Worm (Caenorhabditis elegans) whole organism, midembryonic: ENCODE data around the gene F35F10.13.
A peak's percentile ranks its signal among the peaks of the same experiment; 100 is the strongest.

Source experiments
- T22C8.4 ChIP-seq: fragments of 200-800 bp; sonication (Bioruptor generic); IDR thresholded peaks from 2 replicates; pipeline ENCODE4 v1.3.6; 2022; ENCODE audit warnings: missing genetic modification characterization, missing compliant biosample characterization
- cog-1 ChIP-seq: sonication (generic microtip); optimal IDR thresholded peaks from 2 replicates; lab custom pipeline; 2016; ENCODE audit warnings: missing genetic modification characterization, missing compliant biosample characterization
- flt-1 ChIP-seq: fragments of 200-800 bp; sonication (Bioruptor generic); IDR thresholded peaks from 2 replicates; pipeline ENCODE4 v1.3.6; 2022; ENCODE audit warnings: missing genetic modification characterization, missing compliant biosample characterization
- klf-2 ChIP-seq: fragments of 200-800 bp; sonication (Bioruptor generic); conservative IDR thresholded peaks from 2 replicates; pipeline ENCODE4 v1.3.6; 2022; ENCODE audit warnings: missing genetic modification reagents, missing genetic modification characterization, missing compliant biosample characterization
- ref-1 ChIP-seq: fragments of 200-800 bp; sonication (Bioruptor generic); conservative IDR thresholded peaks from 2 replicates; pipeline ENCODE4 v1.3.6; 2022; ENCODE audit warnings: missing genetic modification reagents, missing genetic modification characterization, missing compliant biosample characterization
- tab-1 ChIP-seq: fragments of 200-800 bp; sonication (Bioruptor generic); IDR thresholded peaks from 2 replicates; pipeline ENCODE4 v1.3.6; 2022; ENCODE audit warnings: missing genetic modification characterization, missing compliant biosample characterization
- ztf-23 ChIP-seq: fragments of 200-800 bp; sonication (Bioruptor generic); IDR thresholded peaks from 2 replicates; pipeline ENCODE4 v1.3.6; 2022; ENCODE audit warnings: missing genetic modification reagents, missing genetic modification characterization, missing compliant biosample characterization
- ztf-29 ChIP-seq: fragments of 200-800 bp; sonication (Bioruptor generic); IDR thresholded peaks from 2 replicates; pipeline ENCODE4 v1.3.6; 2022; ENCODE audit warnings: missing genetic modification reagents, missing genetic modification characterization, missing compliant biosample characterization

DNA sequence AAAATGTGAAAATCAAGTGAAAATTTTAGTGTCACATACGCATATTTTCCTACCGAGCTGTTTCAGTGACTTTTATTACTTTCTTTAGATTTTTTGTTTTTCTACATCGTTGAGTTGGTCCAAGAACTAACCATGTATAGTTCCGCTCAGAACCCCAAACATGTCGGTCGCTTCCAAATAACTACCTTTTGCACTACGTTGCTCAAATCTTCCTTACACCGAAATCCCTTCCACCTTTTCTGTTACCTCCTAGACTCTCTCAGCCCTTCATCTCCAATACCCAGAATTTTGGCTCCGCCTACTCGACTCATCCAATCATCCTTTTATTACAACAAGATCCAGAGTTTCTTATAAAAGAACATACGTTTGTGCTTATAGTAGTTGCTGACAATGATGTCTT lies 34.2 kb downstream of the F35F10.13 start, which contains the start of gene F35F10.5:
- TF ChIP-seq klf-2 = no peak
- TF ChIP-seq flt-1 = no peak
- TF ChIP-seq ref-1 = no peak
- no peak for TF ChIP-seq ztf-29
- no peak for TF ChIP-seq tab-1 (GFP tag; lab: Robert Waterston, UW)
- no peak for TF ChIP-seq cog-1 (tag; lab: Kevin White, UChicago)
- no peak for TF ChIP-seq T22C8.4 (GFP tag; lab: Robert Waterston, UW)
- TF ChIP-seq ztf-23 (GFP tag; lab: Robert Waterston, UW) = 0 out of 2 replicates have a peak, but pooled peaks have one; percentile 25
